Fruit fly (Drosophila melanogaster) whole organism, larva: Measurements from ENCODE around the gene CG1806.

ENCODE experiments used
- noc ChIP-seq: fragments of 200-800 bp; sonication (Bioruptor generic); optimal IDR thresholded peaks from 3 replicates; lab custom pipeline; 2019; ENCODE audit warnings: missing biosample characterization, mild to moderate bottlenecking, missing genetic modification characterization, moderate library complexity

Gene CG1806

DNA sequence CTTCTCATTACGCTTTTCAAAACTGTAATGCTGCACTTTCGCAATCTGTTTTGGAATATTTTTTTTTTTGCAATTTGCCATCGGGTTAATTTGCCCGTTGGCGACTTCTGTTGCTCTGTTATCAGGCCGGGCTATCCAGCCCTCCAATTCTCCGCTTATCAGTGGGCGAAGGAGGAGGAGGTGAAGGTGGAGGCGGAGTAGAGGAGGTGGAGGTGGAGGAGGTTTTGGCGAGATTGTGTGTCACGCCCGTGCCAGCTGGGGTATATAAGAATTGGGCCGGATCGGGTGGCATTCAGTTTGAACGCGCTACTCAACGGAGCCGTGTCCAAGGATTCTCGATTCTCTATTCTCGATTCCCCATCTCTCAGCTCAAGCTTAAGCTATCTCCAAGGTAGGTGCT lies 7.2 kb downstream of the CG1806 start:
- TF ChIP-seq noc (tag; lab: Kevin White, UChicago) = no peak

DNA sequence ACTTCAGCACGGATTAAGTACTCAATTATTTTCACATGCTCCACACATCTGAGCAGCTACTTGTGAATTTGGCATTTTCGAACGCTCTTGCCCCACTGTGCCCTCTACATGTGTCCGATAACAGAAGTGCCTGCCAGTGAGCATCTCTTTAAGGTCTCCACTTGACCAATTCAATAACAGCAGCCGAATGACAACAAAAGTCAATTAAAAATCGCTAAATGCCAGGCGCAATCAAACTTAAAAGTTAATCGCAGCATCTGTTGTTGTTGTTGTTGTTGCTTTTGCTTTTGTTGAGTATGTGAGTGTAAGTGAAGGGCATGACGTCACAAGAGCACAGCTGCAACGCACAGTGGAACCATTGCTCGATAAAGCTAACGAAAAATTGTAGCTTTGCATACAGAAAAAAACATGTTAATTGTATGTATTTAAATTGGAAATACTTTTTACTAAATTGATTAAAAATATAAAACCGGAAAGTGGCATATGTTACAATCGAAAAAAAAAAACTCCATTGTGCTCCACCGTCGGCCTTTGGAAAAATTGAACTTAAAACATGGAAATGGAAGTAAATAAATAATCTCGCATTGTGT lies 7.9 kb downstream of the CG1806 start:
- TF ChIP-seq noc (tag; lab: Kevin White, UChicago) = no peak

DNA sequence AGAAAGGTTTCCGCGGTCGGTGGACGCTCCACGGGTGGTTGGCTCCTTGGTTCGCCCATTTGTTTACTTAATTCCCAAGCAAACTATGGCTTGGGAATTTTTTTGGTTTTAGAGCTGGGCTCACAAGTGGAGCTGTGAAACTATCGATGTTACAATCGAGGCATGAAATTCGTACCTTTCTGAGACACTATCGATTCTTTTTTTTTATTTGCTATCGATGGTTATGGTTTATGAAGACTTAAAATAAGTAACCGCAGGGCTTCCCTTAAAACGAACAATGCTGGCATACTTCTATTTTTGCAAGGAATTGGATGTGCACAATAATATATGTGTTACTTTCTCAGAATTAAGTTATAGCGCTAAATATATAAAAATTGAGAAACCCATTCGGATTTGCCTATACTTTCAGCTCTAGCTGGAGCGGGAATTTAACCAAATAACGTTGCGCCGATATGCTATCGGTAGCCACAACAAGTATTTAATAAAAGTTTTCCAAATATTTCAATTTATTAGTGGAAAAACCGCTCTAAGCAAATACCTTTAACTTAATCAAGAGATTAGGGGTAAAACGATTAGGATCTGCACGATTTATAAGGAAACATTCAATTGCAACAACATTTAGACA lies 11.0 kb downstream of the CG1806 start, which contains the start of gene Chrac-16:
Gene Chrac-16 (minus strand): TSS at position 147 of the 625 bp plus-strand sequence.
- TF ChIP-seq noc (tag; lab: Kevin White, UChicago) = no peak

DNA sequence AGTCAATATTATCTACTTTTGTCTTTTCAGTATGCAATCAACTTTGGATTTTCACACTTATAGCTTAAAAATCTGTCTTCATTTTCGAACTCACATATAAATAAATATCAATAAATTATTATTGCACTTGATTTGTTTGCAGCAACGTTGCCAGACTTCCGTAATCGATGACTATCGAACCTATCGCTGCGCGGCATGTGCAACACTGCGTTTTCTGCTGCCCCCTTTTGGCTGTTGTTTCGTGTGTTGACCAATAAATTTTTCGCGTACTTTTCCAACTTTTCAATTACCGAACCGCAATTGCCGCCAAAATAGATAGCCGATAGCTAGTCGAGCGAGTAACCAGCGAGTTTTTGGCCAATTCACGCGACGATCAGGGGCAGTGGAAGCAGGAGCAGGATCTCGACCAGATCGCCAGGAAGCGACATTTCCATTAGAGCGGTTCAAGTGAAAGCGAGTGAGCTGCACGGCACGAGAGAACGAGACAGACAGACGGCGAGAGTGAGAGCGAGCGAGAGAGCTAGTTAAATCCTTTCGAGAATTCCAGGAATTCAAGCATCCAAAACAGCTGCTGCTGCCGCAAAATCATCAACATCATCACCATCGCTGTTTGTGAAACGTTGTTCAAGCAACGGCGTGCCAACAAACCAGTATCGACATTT lies 11.6 kb downstream of the CG1806 start, which contains the start of gene Lsm12a:
Gene Lsm12a (plus strand): TSS at position 201 of the 662 bp plus-strand sequence.
- TF ChIP-seq noc (tag; lab: Kevin White, UChicago) = no peak

DNA sequence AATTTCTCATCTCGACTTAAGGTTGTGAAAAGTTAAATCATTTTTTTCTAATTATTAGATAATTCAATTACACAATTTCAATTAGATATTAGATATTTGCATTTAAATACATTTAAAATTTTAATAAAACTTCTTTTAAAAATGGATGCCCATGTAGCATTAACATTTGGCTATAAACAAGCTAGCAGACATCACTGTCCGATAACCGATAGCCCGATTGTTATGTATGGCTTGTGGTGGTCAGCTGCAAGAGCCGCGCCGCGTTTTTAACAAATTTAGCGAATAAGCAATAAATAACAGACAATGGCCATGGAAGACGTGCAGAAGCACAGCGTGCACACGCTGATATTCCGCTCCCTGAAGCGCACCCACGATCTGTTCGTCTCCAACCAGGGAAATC lies 13.9 kb downstream of the CG1806 start, which contains the start of gene Tango4:
Gene Tango4 (plus strand): TSS at position 212 of the 400 bp plus-strand sequence.
- no peak for TF ChIP-seq noc (tag; lab: Kevin White, UChicago)

DNA sequence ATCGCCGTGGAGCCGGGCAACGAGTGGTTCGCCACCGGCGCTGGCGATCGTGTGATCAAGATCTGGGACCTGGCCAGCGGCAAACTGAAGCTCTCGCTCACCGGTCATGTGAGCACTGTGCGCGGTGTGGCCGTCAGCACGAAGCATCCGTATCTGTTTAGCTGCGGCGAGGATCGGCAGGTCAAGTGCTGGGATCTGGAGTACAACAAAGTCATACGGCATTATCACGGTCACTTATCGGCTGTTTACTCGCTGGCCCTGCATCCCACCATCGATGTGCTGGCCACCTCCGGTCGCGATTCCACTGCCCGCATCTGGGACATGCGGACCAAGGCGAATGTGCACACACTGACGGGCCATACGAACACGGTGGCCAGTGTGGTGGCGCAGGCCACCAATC lies 14.8 kb downstream of the CG1806 start:
- no peak for TF ChIP-seq noc (tag; lab: Kevin White, UChicago)

DNA sequence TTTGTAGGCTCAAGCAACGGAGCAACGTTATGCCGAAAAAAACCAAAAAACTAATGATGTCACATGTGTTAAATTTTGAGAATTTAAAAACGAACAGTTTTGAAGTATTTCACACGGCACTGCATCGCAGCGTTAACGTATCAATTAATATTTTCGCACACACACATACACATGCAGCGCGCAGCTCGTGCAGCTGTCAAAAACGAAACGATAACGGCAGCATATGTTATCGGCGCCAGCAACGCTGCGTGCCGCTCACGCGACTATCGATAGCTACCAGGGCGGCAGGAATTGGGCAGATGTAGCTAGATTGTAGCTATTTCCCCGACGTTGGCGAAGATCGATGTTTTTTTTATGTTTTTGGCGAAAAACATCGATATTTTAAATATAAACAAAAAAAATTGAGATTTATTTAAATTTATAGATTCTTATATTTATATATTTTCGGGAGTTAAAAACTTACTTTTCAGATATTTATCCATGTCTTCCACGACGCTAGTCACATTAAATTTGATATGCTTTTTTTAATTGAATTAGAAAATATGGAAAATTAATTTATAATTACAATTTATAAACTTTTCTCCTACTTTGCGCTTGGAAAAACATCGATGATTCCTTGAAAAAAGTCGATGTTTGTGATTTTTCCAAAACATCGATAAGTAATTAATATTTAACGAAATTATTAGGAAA lies 22.0 kb downstream of the CG1806 start, which contains the start of gene Usp7:
Gene Usp7 (minus strand): TSS at position 208 of the 690 bp plus-strand sequence.
- TF ChIP-seq noc (tag; lab: Kevin White, UChicago) = no peak

DNA sequence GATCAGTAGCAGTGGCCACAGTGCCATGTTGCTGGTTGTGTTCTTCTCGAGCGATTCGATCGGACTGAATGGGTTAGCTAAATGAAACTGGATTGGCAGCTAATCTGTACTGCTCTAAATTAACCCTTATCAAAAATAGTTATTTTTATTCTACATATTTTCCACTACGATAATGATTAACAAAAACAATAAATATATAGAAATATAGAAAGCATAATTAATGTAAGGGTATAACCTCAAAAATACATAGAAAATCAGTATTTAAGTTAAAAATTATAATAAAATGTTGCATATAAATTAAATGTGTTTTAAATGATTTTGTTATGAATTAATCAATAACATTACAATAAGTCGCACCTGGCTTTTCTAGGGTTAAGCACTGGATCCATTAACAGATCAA lies 24.4 kb downstream of the CG1806 start, which contains the start of gene Cyp311a1:
Gene Cyp311a1 (minus strand): TSS at position 66 of the 400 bp plus-strand sequence.
- no peak for TF ChIP-seq noc (tag; lab: Kevin White, UChicago)

DNA sequence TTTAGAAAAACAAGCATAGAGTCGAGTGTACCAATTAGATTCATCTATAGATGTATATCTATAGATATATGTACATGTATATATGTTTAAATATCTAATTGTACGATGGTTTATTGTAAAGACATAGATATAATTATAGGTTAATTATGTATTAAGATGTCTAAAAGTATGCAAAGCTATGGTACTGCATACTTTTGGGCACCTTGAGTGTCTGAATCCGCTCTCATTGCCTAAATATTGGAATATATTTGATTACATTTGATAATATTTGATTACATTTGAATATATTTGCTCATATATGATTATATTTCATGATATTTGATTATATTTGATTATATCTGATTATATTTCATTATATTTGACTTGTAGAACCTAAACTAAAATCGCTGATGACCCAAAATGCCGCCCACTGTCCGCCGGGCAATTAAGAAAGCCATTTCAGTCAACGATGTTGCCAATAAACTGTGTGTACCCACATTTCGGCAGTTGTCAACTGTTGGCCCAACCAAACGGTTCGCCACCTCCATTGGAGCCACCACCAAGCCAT lies 25.2 kb downstream of the CG1806 start, which contains the start of gene Cyp318a1:
Gene Cyp318a1 (plus strand): TSS at position 497 of the 547 bp plus-strand sequence.
- TF ChIP-seq noc (tag; lab: Kevin White, UChicago) = no peak

DNA sequence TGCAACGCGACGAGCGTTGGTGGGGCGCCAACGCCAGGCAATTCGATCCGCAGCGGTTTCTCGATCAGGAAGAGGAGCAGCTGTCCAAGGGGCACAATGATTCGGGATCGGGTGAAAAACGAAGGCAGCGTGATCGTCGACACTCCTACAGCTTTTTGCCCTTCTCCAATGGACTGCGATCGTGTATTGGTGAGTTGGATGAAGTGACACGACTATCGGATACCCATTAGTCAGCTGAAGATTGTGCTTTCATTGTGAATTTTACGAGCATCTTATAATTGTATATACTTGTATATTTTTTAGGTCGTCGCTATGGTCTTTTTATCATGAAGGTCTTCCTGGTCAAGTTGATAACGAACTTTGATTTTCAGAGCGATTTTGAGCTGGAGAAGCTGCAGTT lies 27.7 kb downstream of the CG1806 start:
- no peak for TF ChIP-seq noc (tag; lab: Kevin White, UChicago)

DNA sequence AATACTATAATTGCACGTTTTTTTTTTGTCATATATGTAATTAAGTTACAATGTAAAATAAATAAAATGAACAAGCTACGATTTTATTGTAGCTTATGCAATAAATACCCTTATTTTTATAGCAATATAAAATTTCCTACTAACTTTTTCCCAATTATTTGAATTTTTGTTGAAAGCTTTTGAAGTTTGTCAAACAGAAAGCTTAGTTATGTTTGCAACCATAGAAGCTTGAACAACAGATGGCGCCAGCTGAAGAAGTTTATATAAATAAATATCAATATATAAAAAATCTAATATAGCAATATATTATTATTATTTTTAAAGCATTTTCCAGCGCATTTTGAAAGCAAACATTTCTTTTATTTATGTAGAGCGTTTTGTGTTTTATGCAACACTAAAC lies 28.2 kb downstream of the CG1806 start:
- TF ChIP-seq noc (tag; lab: Kevin White, UChicago) = no peak

DNA sequence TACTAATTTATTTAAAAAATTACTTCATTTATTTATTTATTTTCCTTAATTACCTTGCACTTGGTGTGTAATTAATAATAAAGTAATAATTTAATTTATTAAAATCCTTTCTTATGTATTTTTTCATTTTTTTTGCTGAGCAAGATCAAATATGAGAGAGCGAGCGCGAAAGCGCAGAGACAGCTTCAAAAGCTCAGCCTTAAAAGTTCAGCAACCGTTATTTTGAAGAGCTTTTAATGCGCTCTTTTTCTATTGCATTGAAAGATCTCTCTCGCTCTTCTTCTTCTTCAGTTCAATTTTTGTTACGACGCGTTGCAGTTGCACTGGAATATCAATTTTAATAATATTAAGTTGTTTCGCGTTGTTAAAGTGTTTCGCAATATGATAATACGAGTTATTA lies 36.4 kb downstream of the CG1806 start, which contains the start of gene Ten-a:
Gene Ten-a (plus strand): TSS at position 301 of the 400 bp plus-strand sequence.
- no peak for TF ChIP-seq noc (tag; lab: Kevin White, UChicago)

DNA sequence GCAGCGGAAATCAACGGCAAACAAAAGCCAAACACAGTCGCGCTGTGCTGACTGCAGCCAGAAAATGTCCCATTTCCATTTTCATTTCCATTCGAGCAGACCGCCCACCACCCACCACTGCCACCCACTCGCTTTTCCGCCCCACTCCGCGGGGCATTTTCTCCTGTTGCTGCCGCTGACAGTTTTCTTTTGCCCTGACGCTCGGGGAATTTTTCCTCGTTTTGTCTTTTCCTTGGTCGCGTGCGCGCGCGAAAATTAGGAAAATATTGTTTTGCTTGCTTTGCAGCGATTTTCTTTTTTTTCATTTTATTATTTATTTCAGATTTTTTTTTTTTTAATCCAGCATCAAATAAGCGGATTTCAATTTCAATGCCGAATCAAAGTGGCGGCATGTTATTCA lies 43.3 kb downstream of the CG1806 start:
- TF ChIP-seq noc (tag; lab: Kevin White, UChicago) = no peak

DNA sequence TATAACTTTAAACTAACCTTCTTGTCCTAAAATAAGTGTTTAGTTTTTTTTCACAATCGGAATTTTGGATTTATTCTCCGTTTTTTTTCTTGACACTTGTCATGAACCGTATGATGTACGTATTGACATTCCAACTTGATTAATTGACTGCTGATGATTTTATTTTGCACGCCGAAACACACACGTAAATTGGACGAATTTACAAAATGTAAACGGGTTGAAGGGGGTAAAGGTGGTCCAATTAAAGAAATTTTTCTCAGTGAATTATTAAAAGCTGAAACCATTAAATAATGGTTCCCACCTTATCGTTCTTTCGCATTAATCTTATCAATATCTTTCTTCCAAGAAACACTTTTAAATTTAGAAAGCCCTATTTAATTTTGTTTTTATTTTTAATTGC lies 49.6 kb downstream of the CG1806 start, which contains the start of gene Uch-L5R:
Gene Uch-L5R (minus strand): TSS at position 101 of the 400 bp plus-strand sequence.
- no peak for TF ChIP-seq noc (tag; lab: Kevin White, UChicago)

DNA sequence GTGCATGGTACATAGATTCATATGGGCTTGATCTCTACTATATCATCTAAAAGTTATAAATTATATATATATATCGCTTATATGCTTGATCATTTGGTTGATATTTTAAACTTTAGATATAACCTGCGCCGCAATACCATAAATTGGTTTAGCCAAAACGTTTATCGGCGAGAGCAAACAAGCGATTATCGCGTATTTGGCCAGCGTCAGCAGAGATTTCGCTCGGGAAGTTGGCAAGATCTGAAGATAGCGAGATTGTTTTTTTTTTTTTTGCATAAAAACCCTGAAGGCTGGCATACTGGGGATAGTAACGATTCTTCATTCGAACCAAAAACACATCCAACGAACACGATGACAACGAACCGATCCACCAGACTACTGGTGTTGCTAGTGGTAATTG lies 52.5 kb downstream of the CG1806 start, which contains the start of gene Muc11A:
Gene Muc11A (plus strand): TSS at position 301 of the 400 bp plus-strand sequence.
- TF ChIP-seq noc (tag; lab: Kevin White, UChicago) = no peak
